Worm (Caenorhabditis elegans) whole organism, L4/young adult: ENCODE results near the gene lsd-1.

Experiments used
- dao-5 ChIP-seq: sonication (generic microtip); optimal IDR thresholded peaks from 2 replicates; lab custom pipeline; 2016; ENCODE audit warnings: missing genotype, missing genetic modification characterization, moderate library complexity, missing compliant biosample characterization
- him-1 ChIP-seq: sonication (generic microtip); optimal IDR thresholded peaks from 2 replicates; lab custom pipeline; 2016; ENCODE audit warnings: missing genotype, missing genetic modification reagents, missing genetic modification characterization, missing compliant biosample characterization

DNA sequence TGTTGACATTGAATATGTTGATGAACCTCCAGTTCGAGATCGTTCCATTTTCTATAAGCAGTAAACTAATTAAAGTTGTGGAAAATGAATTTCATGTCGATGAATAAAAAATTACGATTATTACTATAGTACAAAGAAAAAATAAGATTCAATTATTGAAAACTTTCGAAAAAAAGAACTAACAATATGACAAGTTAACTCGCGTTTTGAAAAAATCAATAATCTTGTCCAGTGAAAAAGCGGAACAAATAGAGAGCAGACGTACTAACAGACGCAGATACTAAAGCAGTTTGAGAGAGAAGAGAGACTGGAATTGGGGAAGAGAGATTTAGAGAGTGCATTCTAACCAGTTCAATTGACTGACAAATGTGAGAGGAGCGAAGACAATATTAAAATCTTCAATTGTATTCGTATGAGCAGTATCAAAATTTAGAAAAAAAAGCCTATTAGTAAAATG lies 26.0 kb downstream of the lsd-1 start, which contains the start of gene set-6:
- TF ChIP-seq him-1 (no peak), dao-5 (no peak)
